Fruit fly (Drosophila melanogaster) Kc167 (cell line): ENCODE results near the gene CG42369.

Source experiments
- Sin3A ChIP-seq: fragments of >200 bp; optimal IDR thresholded peaks from 2 replicates; lab custom pipeline; 2018; ENCODE audit warnings: missing external identifiers
- h ChIP-seq: fragments of >200 bp; optimal IDR thresholded peaks from 3 replicates; lab custom pipeline; 2018; ENCODE audit warnings: missing external identifiers
- psq ChIP-seq: fragments of >200 bp; optimal IDR thresholded peaks from 2 replicates; lab custom pipeline; 2017; ENCODE audit warnings: missing external identifiers
- ttk ChIP-seq: sonication (Bioruptor generic); optimal IDR thresholded peaks from 2 replicates; lab custom pipeline; 2017; ENCODE audit warnings: missing external identifiers

dm6 chr2L:6367478-6367932, 29.5 kb downstream of the CG42369 start, which contains the start of gene Nepl4:
- TF ChIP-seq h (lab: Kevin White, UChicago) (no peak), Sin3A (lab: Kevin White, UChicago) (no peak), psq (lab: Kevin White, UChicago) (no peak), ttk (lab: Kevin White, UChicago) (no peak)
